Fruit fly (Drosophila melanogaster) whole organism, pupa: Measurements from ENCODE around the gene CG6937.

ENCODE experiments used
- CG10348 ChIP-seq: fragments of 200-800 bp; sonication (Bioruptor generic); IDR thresholded peaks from 2 replicates; pipeline ENCODE4 v1.3.6; 2022; ENCODE audit warnings: missing biosample characterization, missing genetic modification characterization
- CG12605 ChIP-seq: fragments of 200-800 bp; sonication (Bioruptor generic); IDR thresholded peaks from 2 replicates; pipeline ENCODE4 v1.3.6; 2022; ENCODE audit warnings: missing biosample characterization, missing genetic modification characterization
- CG14655 ChIP-seq: fragments of 200-800 bp; sonication (Bioruptor generic); optimal IDR thresholded peaks from 3 replicates; lab custom pipeline; 2017; ENCODE audit warnings: mild to moderate bottlenecking, missing biosample characterization, missing genetic modification reagents, missing genetic modification characterization
- CG17806 ChIP-seq: fragments of 200-800 bp; sonication (Bioruptor generic); optimal IDR thresholded peaks from 2 replicates; lab custom pipeline; 2018; ENCODE audit warnings: missing biosample characterization, mild to moderate bottlenecking, missing genetic modification characterization, moderate library complexity
- CG32121 ChIP-seq: fragments of 200-800 bp; sonication (Bioruptor generic); IDR thresholded peaks from 2 replicates; pipeline ENCODE4 v1.3.6; 2022; ENCODE audit warnings: missing biosample characterization, missing genetic modification characterization
- CG4496 ChIP-seq: fragments of 200-800 bp; sonication (Bioruptor generic); IDR thresholded peaks from 3 replicates; pipeline ENCODE4 v1.3.6; 2022; ENCODE audit warnings: missing biosample characterization, missing genetic modification characterization
- CG8301 ChIP-seq: fragments of 200-800 bp; sonication (Bioruptor generic); optimal IDR thresholded peaks from 2 replicates; lab custom pipeline; 2018; ENCODE audit warnings: missing biosample characterization, mild to moderate bottlenecking, missing genetic modification characterization
- CG9948 ChIP-seq: fragments of 200-800 bp; sonication (Bioruptor generic); optimal IDR thresholded peaks from 2 replicates; lab custom pipeline; 2018; ENCODE audit warnings: missing biosample characterization, mild to moderate bottlenecking, missing genetic modification characterization, moderate library complexity
- EcR ChIP-seq: fragments of 200-800 bp; sonication (Bioruptor generic); optimal IDR thresholded peaks from 3 replicates; lab custom pipeline; 2019; ENCODE audit warnings: missing biosample characterization, missing genetic modification characterization, mild to moderate bottlenecking, moderate library complexity, missing genetic modification reagents
- Ets98B ChIP-seq: fragments of 200-800 bp; sonication (Bioruptor generic); IDR thresholded peaks from 2 replicates; pipeline ENCODE4 v1.3.6; 2022; ENCODE audit warnings: missing biosample characterization, missing genetic modification characterization
- Pif1A ChIP-seq: fragments of 200-800 bp; sonication (Bioruptor generic); optimal IDR thresholded peaks from 3 replicates; lab custom pipeline; 2016; ENCODE audit warnings: missing biosample characterization, missing genetic modification characterization
- rn ChIP-seq: fragments of 200-800 bp; sonication (Bioruptor generic); IDR thresholded peaks from 2 replicates; pipeline ENCODE4 v1.3.6; 2022; ENCODE audit warnings: missing biosample characterization, missing genetic modification characterization

dm6 chr3R:22631156-22631555 lies 46.6 kb downstream of the CG6937 start:
- TF ChIP-seq EcR (GFP tag; lab: Kevin White, UChicago) (no peak), CG12605 (GFP tag; lab: Robert Waterston, UW) (no peak), CG9948 (tag; lab: Kevin White, UChicago) (no peak), CG17806 (tag; lab: Kevin White, UChicago) (no peak), Pif1A (GFP tag; lab: Kevin White, UChicago) (no peak), rn (GFP tag; lab: Robert Waterston, UW) (no peak), CG32121 (no peak), CG14655 (no peak), Ets98B (no peak), CG10348 (GFP tag; lab: Robert Waterston, UW) (no peak), CG8301 (tag; lab: Kevin White, UChicago) (no peak), CG4496 (GFP tag; lab: Robert Waterston, UW) (no peak)
